Fruit fly (Drosophila melanogaster): ENCODE results near the gene sima.

sima gene

DNA sequence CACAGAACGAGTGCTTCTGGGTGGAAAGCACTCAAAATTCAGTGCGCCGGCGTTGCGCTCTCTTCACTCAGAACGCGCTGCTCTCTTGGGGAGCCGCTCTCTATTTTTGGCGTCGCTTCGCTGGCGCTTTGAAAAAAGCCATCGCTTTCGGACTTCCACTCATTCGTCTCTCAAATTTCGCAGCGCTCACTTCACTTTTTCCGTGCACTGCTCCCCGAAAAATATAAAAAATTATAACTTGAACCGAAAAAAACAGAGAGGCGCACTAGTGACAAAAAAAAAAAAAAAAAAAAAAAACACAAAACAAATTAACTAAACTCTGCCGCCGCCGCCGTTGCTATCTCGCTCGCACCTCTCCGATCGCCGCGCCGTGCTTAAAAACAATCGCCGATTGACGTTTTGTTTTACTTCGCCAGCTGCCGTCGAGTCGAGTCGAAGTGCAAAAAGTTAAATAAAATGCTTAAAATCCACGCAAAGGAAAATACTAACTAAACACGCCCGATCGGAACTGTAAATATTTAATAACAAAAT lies 41.3 kb downstream of the sima start (continued):
- TF ChIP-seq CG9139 (GFP tag; optimal IDR thresholded peaks at IDR 0.05), result peak; percentile 30
- no peak for TF ChIP-seq CG10631 (GFP tag; optimal IDR thresholded peaks at IDR 0.05)
- TF ChIP-seq OdsH (GFP tag; optimal IDR thresholded peaks at IDR 0.05), result no peak
- TF ChIP-seq Eip75B (GFP tag; optimal IDR thresholded peaks at IDR 0.05), result no peak
- TF ChIP-seq CG32006 (GFP tag; optimal IDR thresholded peaks at IDR 0.05), result no peak
- TF ChIP-seq acj6 (GFP tag; optimal IDR thresholded peaks at IDR 0.05), result no peak
- peak; percentile 12 for TF ChIP-seq CG6276 (GFP tag; optimal IDR thresholded peaks at IDR 0.05)
- no peak for TF ChIP-seq CG8319 (GFP tag; optimal IDR thresholded peaks at IDR 0.05)
- no peak for TF ChIP-seq CG4318 (GFP tag; optimal IDR thresholded peaks at IDR 0.05)
- no peak for TF ChIP-seq fd59A (GFP tag; optimal IDR thresholded peaks at IDR 0.05)
- no peak for TF ChIP-seq CG6808 (GFP tag; optimal IDR thresholded peaks at IDR 0.05)
- peak; percentile 82 for TF ChIP-seq eg (GFP tag; IDR thresholded peaks at IDR 0.05)
- TF ChIP-seq Met (GFP tag; optimal IDR thresholded peaks at IDR 0.05), result peak; percentile 39
- TF ChIP-seq topi (GFP tag; optimal IDR thresholded peaks at IDR 0.05), result peak; percentile 19
- no peak for TF ChIP-seq fkh (GFP tag; optimal IDR thresholded peaks at IDR 0.05)
- TF ChIP-seq CG6792 (GFP tag; optimal IDR thresholded peaks at IDR 0.05), result peak; percentile 31
- no peak for TF ChIP-seq CG3032 (tag; optimal IDR thresholded peaks at IDR 0.05)
- no peak for TF ChIP-seq CG31627 (GFP tag; optimal IDR thresholded peaks at IDR 0.05)
- TF ChIP-seq spab (GFP tag; optimal IDR thresholded peaks at IDR 0.05), result no peak
- peak; percentile 34 to 54 for TF ChIP-seq ss (GFP tag; optimal IDR thresholded peaks at IDR 0.05)
- TF ChIP-seq CG3919 (GFP tag; optimal IDR thresholded peaks at IDR 0.05), result peak; percentile 21
- peak; percentile 64 for TF ChIP-seq vri (GFP tag; optimal IDR thresholded peaks at IDR 0.05)
- TF ChIP-seq CG8119 (GFP tag; IDR thresholded peaks at IDR 0.05), result peak; percentile 43; the same call in 2 of the 3 replicates
- TF ChIP-seq Sox15 (GFP tag; optimal IDR thresholded peaks at IDR 0.05), result no peak
- TF ChIP-seq achi (GFP tag; optimal IDR thresholded peaks at IDR 0.05), result no peak
- TF ChIP-seq CG6163 (GFP tag; IDR thresholded peaks at IDR 0.05), result peak; percentile 84
- no peak for TF ChIP-seq CG1621 (tag; optimal IDR thresholded peaks at IDR 0.05)
- no peak for TF ChIP-seq Sox14 (GFP tag; optimal IDR thresholded peaks at IDR 0.05)
- TF ChIP-seq CG11294 (GFP tag; IDR thresholded peaks at IDR 0.05), result no peak
- no peak for TF ChIP-seq Ets96B (tag; optimal IDR thresholded peaks at IDR 0.05)
- TF ChIP-seq CG34406 (GFP tag; optimal IDR thresholded peaks at IDR 0.05), result peak; percentile 21
- no peak for TF ChIP-seq Blimp-1 (GFP tag; optimal IDR thresholded peaks at IDR 0.05)
- TF ChIP-seq esn (GFP tag; optimal IDR thresholded peaks at IDR 0.05), result peak; percentile 42
- TF ChIP-seq CG7368 (GFP tag; optimal IDR thresholded peaks at IDR 0.05), result no peak
- peak; percentile 79 for TF ChIP-seq Eip78C (GFP tag)
- peak; percentile 51 for TF ChIP-seq CG6854 (GFP tag; optimal IDR thresholded peaks at IDR 0.05)
- no peak for TF ChIP-seq cyc (GFP tag; optimal IDR thresholded peaks at IDR 0.05)

DNA sequence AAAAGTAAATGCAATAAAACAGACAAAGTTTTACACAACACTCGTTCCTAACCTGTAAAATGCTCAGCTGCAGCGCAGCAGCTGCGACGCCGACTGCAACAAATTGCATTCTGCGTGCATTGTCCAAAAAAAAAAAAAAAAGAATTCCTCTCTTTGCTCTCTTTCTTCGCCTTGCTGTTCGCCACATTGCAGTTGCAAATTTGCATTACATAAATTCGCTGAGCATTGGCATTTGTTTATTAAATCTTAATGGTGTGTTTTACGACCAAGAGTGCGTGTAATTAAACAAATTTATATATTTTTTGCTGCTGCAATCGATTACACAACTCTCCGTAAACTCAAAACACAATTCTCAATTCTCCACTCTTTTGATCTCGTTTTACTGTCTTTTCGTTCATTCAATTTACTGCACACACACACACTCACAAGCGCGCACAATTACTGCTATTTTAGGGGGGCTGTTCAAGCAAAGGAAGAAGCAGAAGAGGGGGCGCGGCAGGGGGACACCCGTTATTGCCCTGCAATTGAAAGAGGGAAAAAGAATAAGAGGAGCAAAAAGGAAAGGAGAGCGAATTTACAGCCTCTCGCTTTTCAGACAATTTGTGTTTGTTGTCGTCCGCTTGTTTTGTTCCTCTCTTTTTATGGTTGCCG lies 42.3 kb downstream of the sima start:
- TF ChIP-seq vri (GFP tag; optimal IDR thresholded peaks at IDR 0.05) (peak; percentile 89), dac (GFP tag; optimal IDR thresholded peaks at IDR 0.05) (no peak), CG9139 (GFP tag; optimal IDR thresholded peaks at IDR 0.05) (no peak), CG6163 (GFP tag; IDR thresholded peaks at IDR 0.05) (peak; percentile 86), acj6 (GFP tag; optimal IDR thresholded peaks at IDR 0.05) (no peak), CG10631 (GFP tag; optimal IDR thresholded peaks at IDR 0.05) (no peak), svp (GFP tag) (peak; percentile 39), Lpt (GFP tag; optimal IDR thresholded peaks at IDR 0.05) (peak; percentile 62), net (GFP tag; optimal IDR thresholded peaks at IDR 0.05) (no peak), CG8319 (GFP tag; optimal IDR thresholded peaks at IDR 0.05) (no peak), Sox102F (GFP tag; optimal IDR thresholded peaks at IDR 0.05) (no peak), CG8632 (GFP tag; optimal IDR thresholded peaks at IDR 0.05) (no peak), Blimp-1 (GFP tag; optimal IDR thresholded peaks at IDR 0.05) (peak; percentile 54), eg (GFP tag; IDR thresholded peaks at IDR 0.05) (no peak; the same call in 1 of the 3 replicates), CG32006 (GFP tag; optimal IDR thresholded peaks at IDR 0.05) (no peak), Eip78C (GFP tag) (peak; percentile 58), CG8119 (GFP tag; IDR thresholded peaks at IDR 0.05) (peak; percentile 38; the same call in 1 of the 3 replicates), Eip93F (GFP tag; optimal IDR thresholded peaks at IDR 0.05) (no peak), CG11294 (GFP tag; IDR thresholded peaks at IDR 0.05) (no peak), CG6854 (GFP tag; optimal IDR thresholded peaks at IDR 0.05) (peak; percentile 58), CG6276 (GFP tag; optimal IDR thresholded peaks at IDR 0.05) (peak; percentile 3)
